Fruit fly (Drosophila melanogaster): ENCODE data around the gene CG14154.

The CG14154 gene

dm6 chr3L:10659524-10659923 is 17.8 kb downstream of the CG14154 start:
- TF ChIP-seq Pif1A (GFP tag; optimal IDR thresholded peaks at IDR 0.05) (no peak), Snoo (tag; optimal IDR thresholded peaks at IDR 0.05) (no peak), CG12605 (GFP tag; IDR thresholded peaks at IDR 0.05) (no peak), CG4496 (GFP tag; IDR thresholded peaks at IDR 0.05) (no peak), fd96Ca (GFP tag; IDR thresholded peaks at IDR 0.05) (no peak), CG8301 (tag; optimal IDR thresholded peaks at IDR 0.05) (no peak), Ets98B (GFP tag; IDR thresholded peaks at IDR 0.05) (no peak), CG14655 (GFP tag; optimal IDR thresholded peaks at IDR 0.05) (no peak)

DNA sequence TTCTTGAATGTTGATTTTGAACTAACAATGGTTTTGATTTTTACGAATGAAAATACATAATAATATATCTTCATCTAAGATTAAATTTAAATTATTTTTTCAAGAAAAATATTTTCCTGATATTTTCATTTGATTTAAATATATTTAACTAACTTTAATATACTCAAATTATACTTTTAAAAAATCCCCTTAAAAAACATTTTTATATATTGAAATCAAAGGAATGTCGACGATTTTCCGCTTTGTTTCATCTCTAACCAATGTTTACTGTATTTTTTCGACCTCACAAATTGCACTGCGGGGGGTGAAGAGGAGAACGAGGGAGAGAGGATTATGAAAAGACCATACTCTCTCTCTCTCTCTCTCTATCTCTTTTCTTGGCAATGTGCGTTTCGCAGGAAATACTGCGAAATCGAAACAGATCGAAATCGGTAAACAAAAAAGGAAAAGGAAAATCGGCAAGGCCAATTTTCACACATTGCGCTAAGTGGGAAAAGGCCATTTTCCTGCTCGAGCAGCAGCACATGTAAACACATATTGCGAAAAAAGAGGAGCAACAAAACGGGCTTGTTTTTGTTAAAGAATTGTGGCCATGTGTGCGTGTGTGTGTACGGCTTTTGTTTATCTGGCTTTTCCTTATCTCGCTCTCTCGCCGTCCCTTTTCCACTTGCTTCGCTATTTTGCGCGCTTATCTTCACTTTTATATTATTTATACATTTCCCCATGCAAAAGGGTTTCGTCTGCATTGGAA is 18.5 kb downstream of the CG14154 start:
- TF ChIP-seq Snoo (tag; optimal IDR thresholded peaks at IDR 0.05), result no peak
- TF ChIP-seq CG9948 (tag; optimal IDR thresholded peaks at IDR 0.05), result no peak
- no peak for TF ChIP-seq CG32121 (GFP tag; IDR thresholded peaks at IDR 0.05)
- peak; percentile 12 for TF ChIP-seq CG34367 (tag; optimal IDR thresholded peaks at IDR 0.05)
- TF ChIP-seq CG12605 (GFP tag; IDR thresholded peaks at IDR 0.05), result no peak
- TF ChIP-seq Pif1B (GFP tag; optimal IDR thresholded peaks at IDR 0.05), result no peak
- no peak for TF ChIP-seq Pif1A (GFP tag; optimal IDR thresholded peaks at IDR 0.05)
- no peak for TF ChIP-seq CG17806 (tag; optimal IDR thresholded peaks at IDR 0.05)
- TF ChIP-seq D1 (tag; optimal IDR thresholded peaks at IDR 0.05), result no peak
- no peak for TF ChIP-seq CG15710 (tag; optimal IDR thresholded peaks at IDR 0.05)
- TF ChIP-seq CG10348 (GFP tag; IDR thresholded peaks at IDR 0.05), result no peak
- TF ChIP-seq CG8159 (tag; optimal IDR thresholded peaks at IDR 0.05), result peak; percentile 10
- no peak for TF ChIP-seq CG13204 (GFP tag; optimal IDR thresholded peaks at IDR 0.05)

DNA sequence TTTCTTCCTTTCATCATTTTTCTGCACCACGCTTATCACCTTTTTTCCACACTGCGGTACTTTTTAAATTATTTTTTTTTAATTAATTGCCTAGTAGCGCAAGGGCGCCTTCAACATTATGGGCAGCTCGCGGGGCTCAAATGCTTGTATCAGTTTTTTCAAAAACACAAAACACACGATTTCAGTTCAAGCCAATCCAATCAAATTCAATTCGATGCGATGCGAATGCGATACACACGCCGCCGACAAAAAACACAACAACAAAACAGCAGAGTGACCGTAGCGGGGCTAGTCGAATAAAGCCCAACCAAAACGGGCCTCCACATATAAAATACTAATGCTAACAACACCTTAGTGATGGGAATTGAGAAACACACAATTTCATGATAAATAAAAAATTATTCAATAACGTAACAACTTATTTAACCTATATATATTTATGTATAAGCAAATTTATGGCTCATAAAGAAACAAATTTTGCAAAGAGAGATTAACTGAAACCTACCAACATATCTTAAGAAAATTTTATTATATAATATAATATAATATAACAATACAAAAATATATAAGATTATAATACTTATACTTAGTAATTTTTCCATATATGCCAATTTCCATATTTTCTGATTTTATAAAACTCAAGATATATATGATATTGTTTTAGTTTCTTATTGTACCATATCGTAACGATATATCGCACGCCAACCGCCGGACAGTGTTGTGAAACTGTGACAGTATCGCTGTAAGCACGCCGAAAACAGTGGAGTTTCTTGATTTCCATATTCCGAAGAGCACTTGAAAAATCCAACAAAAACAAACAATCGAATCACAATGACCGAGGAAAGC is 19.3 kb downstream of the CG14154 start, which contains the start of the genes CG32066 and CG8003:
CG32066 (minus strand) TSS at position 270 of the 846 bp plus-strand sequence.
CG8003 (plus strand) TSS at position 732 of the 846 bp plus-strand sequence.
- no peak for TF ChIP-seq Snoo (tag; optimal IDR thresholded peaks at IDR 0.05)
- TF ChIP-seq CG32121 (GFP tag; IDR thresholded peaks at IDR 0.05), result peak; percentile 49; the same call in 1 of the 2 replicates
- peak; percentile 42 for TF ChIP-seq Pif1A (GFP tag; optimal IDR thresholded peaks at IDR 0.05)
- peak; percentile 23; the same call in 1 of the 2 replicates for TF ChIP-seq Ets98B (GFP tag; IDR thresholded peaks at IDR 0.05)
- no peak for TF ChIP-seq CG9948 (tag; optimal IDR thresholded peaks at IDR 0.05)
- no peak for TF ChIP-seq CG10348 (GFP tag; IDR thresholded peaks at IDR 0.05)
- peak; percentile 9 for TF ChIP-seq CG8301 (tag; optimal IDR thresholded peaks at IDR 0.05)
- no peak for TF ChIP-seq CG8159 (tag; optimal IDR thresholded peaks at IDR 0.05)
- TF ChIP-seq fd96Ca (GFP tag; IDR thresholded peaks at IDR 0.05), result peak; percentile 13; the same call in 1 of the 3 replicates
- peak; percentile 45 for TF ChIP-seq EcR (GFP tag; optimal IDR thresholded peaks at IDR 0.05)
- TF ChIP-seq CG15710 (tag; optimal IDR thresholded peaks at IDR 0.05), result peak; percentile 36
- no peak for TF ChIP-seq CG13204 (GFP tag; optimal IDR thresholded peaks at IDR 0.05)
- no peak for TF ChIP-seq CG17806 (tag; optimal IDR thresholded peaks at IDR 0.05)
- TF ChIP-seq Pif1B (GFP tag; optimal IDR thresholded peaks at IDR 0.05), result peak; percentile 19
- peak; percentile 62 for TF ChIP-seq D1 (tag; optimal IDR thresholded peaks at IDR 0.05)
- peak; percentile 31; the same call in 2 of the 3 replicates for TF ChIP-seq CG4496 (GFP tag; IDR thresholded peaks at IDR 0.05)

DNA sequence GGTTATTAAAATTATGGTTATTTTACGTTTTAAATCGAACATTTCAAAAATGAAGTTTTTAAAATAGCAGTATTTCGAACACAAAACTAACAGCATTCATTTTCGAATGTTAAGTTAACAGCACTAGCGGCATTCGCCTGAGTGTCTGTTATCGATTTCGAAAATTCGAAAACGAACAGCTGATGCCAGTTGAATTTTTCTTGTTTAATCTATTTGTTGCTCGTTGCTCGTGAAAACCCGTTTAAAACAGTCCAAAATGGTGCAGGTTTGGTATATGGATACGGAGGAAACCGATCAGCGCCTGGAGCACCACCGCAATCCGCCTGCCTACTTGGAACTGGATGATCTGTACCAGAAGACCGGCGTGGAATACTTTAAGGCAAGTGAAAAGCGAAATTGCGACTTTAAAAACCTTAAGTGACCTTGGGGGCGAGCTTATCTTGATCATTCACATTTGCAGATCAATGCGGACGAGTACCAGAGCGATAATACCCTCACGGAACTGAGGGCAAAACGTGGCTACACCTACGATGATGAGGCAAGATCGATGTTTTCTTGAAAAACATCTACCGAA is 21.6 kb downstream of the CG14154 start, which contains the start of gene Adi1:
Adi1 (plus strand) TSS at position 187 of the 574 bp plus-strand sequence.
- TF ChIP-seq EcR (GFP tag; optimal IDR thresholded peaks at IDR 0.05), result peak; percentile 22
- no peak for TF ChIP-seq CG8301 (tag; optimal IDR thresholded peaks at IDR 0.05)
- TF ChIP-seq fd96Ca (GFP tag; IDR thresholded peaks at IDR 0.05), result no peak
- TF ChIP-seq D1 (tag; optimal IDR thresholded peaks at IDR 0.05), result no peak
- TF ChIP-seq CG10348 (GFP tag; IDR thresholded peaks at IDR 0.05), result no peak

dm6 chr3L:10664511-10665062 is 22.9 kb downstream of the CG14154 start, which contains the start of gene simj:
TSS of gene simj (plus strand) at chr3L:10664739.
- peak; percentile 34 for TF ChIP-seq CG8301 (tag; optimal IDR thresholded peaks at IDR 0.05)
- TF ChIP-seq EcR (GFP tag; optimal IDR thresholded peaks at IDR 0.05), result peak; percentile 22
- peak; percentile 72 for TF ChIP-seq CG4496 (GFP tag; IDR thresholded peaks at IDR 0.05)
- TF ChIP-seq Pif1A (GFP tag; optimal IDR thresholded peaks at IDR 0.05), result peak; percentile 49
- TF ChIP-seq CG17806 (tag; optimal IDR thresholded peaks at IDR 0.05), result no peak
- TF ChIP-seq CG10348 (GFP tag; IDR thresholded peaks at IDR 0.05), result no peak
- TF ChIP-seq D1 (tag; optimal IDR thresholded peaks at IDR 0.05), result no peak
- TF ChIP-seq CG15710 (tag; optimal IDR thresholded peaks at IDR 0.05), result peak; percentile 52
- TF ChIP-seq rn (GFP tag; IDR thresholded peaks at IDR 0.05), result 0 out of 2 replicates have a peak, but pooled peaks have one; percentile 35
- peak; percentile 69 for TF ChIP-seq Ets98B (GFP tag; IDR thresholded peaks at IDR 0.05)
- TF ChIP-seq CG13204 (GFP tag; optimal IDR thresholded peaks at IDR 0.05), result peak; percentile 69
- TF ChIP-seq Pif1B (GFP tag; optimal IDR thresholded peaks at IDR 0.05), result peak; percentile 34
- TF ChIP-seq fd96Ca (GFP tag; IDR thresholded peaks at IDR 0.05), result peak; percentile 76
- TF ChIP-seq CG12605 (GFP tag; IDR thresholded peaks at IDR 0.05), result peak; percentile 62; the same call in 1 of the 2 replicates
- peak; percentile 6 for TF ChIP-seq CG9948 (tag; optimal IDR thresholded peaks at IDR 0.05)
- peak; percentile 52 for TF ChIP-seq Snoo (tag; optimal IDR thresholded peaks at IDR 0.05)
- TF ChIP-seq CG32121 (GFP tag; IDR thresholded peaks at IDR 0.05), result peak; percentile 71
- peak; percentile 16 for TF ChIP-seq CG14655 (GFP tag; optimal IDR thresholded peaks at IDR 0.05)
- peak; percentile 41 for TF ChIP-seq gl (tag; optimal IDR thresholded peaks at IDR 0.05)
- peak; percentile 40 for TF ChIP-seq CG8159 (tag; optimal IDR thresholded peaks at IDR 0.05)
- TF ChIP-seq CG34367 (tag; optimal IDR thresholded peaks at IDR 0.05), result peak; percentile 35

Measured in whole organism, pupa.